Fruit fly (Drosophila melanogaster) whole organism, embryonic: ENCODE results near the gene CG6325.
A peak's percentile ranks its signal among the peaks of the same experiment; 100 is the strongest.

Experiments
- Aef1 ChIP-seq: fragments of 200-800 bp; sonication (Bioruptor generic); IDR thresholded peaks from 3 replicates; pipeline ENCODE4 v1.3.6; 2022; ENCODE audit warnings: missing biosample characterization, missing genetic modification characterization
- Antp ChIP-seq: fragments of 200-800 bp; sonication (Bioruptor generic); optimal IDR thresholded peaks from 3 replicates; lab custom pipeline; 2016; ENCODE audit warnings: missing biosample characterization, missing genetic modification characterization
- B-H1 ChIP-seq: fragments of 200-800 bp; sonication (Bioruptor generic); IDR thresholded peaks from 3 replicates; pipeline ENCODE4 v1.3.6; 2022; ENCODE audit warnings: missing biosample characterization, missing genetic modification characterization
- B-H2 ChIP-seq: fragments of 200-800 bp; sonication (Bioruptor generic); optimal IDR thresholded peaks from 2 replicates; lab custom pipeline; 2018; ENCODE audit warnings: missing biosample characterization, mild to moderate bottlenecking, missing genetic modification characterization
- BtbVII ChIP-seq: fragments of 200-800 bp; sonication (Bioruptor generic); optimal IDR thresholded peaks from 3 replicates; lab custom pipeline; 2017; ENCODE audit warnings: missing biosample characterization, mild to moderate bottlenecking, missing genetic modification characterization
- CG10147 ChIP-seq: fragments of 200-800 bp; sonication (Bioruptor generic); optimal IDR thresholded peaks from 2 replicates; lab custom pipeline; 2019; ENCODE audit warnings: missing biosample characterization, mild to moderate bottlenecking, missing genetic modification characterization, moderate library complexity
- CG10274 ChIP-seq: fragments of 200-800 bp; sonication (Bioruptor generic); optimal IDR thresholded peaks from 3 replicates; lab custom pipeline; 2017; ENCODE audit warnings: missing biosample characterization, mild to moderate bottlenecking, missing genetic modification characterization
- CG10959 ChIP-seq: fragments of 200-800 bp; sonication (Bioruptor generic); IDR thresholded peaks from 2 replicates; pipeline ENCODE4 v1.3.6; 2022; ENCODE audit warnings: missing biosample characterization, missing genetic modification characterization
- CG11696 ChIP-seq: fragments of 200-800 bp; sonication (Bioruptor generic); IDR thresholded peaks from 2 replicates; pipeline ENCODE4 v1.3.6; 2022; ENCODE audit warnings: missing biosample characterization, missing genetic modification characterization
- CG13296 ChIP-seq: fragments of 200-800 bp; sonication (Bioruptor generic); optimal IDR thresholded peaks from 3 replicates; lab custom pipeline; 2018; ENCODE audit warnings: missing biosample characterization, mild to moderate bottlenecking, missing genetic modification characterization
- CG17568 ChIP-seq: fragments of 200-800 bp; sonication (Bioruptor generic); optimal IDR thresholded peaks from 2 replicates; lab custom pipeline; 2018; ENCODE audit warnings: missing biosample characterization, mild to moderate bottlenecking, missing genetic modification characterization, moderate library complexity
- CG18599 ChIP-seq: fragments of 200-800 bp; sonication (Bioruptor generic); optimal IDR thresholded peaks from 3 replicates; lab custom pipeline; 2017; ENCODE audit warnings: missing biosample characterization, missing genetic modification characterization, mild to moderate bottlenecking, moderate library complexity, missing genetic modification reagents
- CG34376 ChIP-seq: fragments of 200-800 bp; sonication (Bioruptor generic); optimal IDR thresholded peaks from 2 replicates; lab custom pipeline; 2018; ENCODE audit warnings: missing biosample characterization, mild to moderate bottlenecking, missing genetic modification characterization
- CG3726 ChIP-seq: fragments of 200-800 bp; sonication (Bioruptor generic); IDR thresholded peaks from 3 replicates; pipeline ENCODE4, ENCODE4 v1.3.6; 2022; ENCODE audit warnings: missing biosample characterization, missing genetic modification characterization
- CG5245 ChIP-seq: fragments of 200-800 bp; sonication (Bioruptor generic); optimal IDR thresholded peaks from 3 replicates; lab custom pipeline; 2016; ENCODE audit warnings: missing biosample characterization, missing genetic modification characterization
- CG5953 ChIP-seq: fragments of 200-800 bp; sonication (Bioruptor generic); IDR thresholded peaks from 2 replicates; pipeline ENCODE4 v1.3.6; 2022; ENCODE audit warnings: missing biosample characterization, missing genetic modification characterization
- CG7372 ChIP-seq: fragments of 200-800 bp; sonication (Bioruptor generic); IDR thresholded peaks from 2 replicates; pipeline ENCODE4 v1.3.6; 2022; ENCODE audit warnings: missing biosample characterization, missing genetic modification characterization
- CG8944 ChIP-seq: fragments of 200-800 bp; sonication (Bioruptor generic); optimal IDR thresholded peaks from 3 replicates; lab custom pipeline; 2016; ENCODE audit warnings: missing biosample characterization, missing genetic modification characterization
- CG9817 ChIP-seq: fragments of 200-800 bp; sonication (Bioruptor generic); optimal IDR thresholded peaks from 2 replicates; lab custom pipeline; 2018; ENCODE audit warnings: missing biosample characterization, mild to moderate bottlenecking, missing genetic modification characterization, moderate library complexity
- CoRest ChIP-seq: fragments of 200-800 bp; sonication (Bioruptor generic); optimal IDR thresholded peaks from 3 replicates; lab custom pipeline; 2018; ENCODE audit warnings: missing biosample characterization, mild to moderate bottlenecking, missing genetic modification characterization, moderate library complexity
- Hey ChIP-seq: fragments of 200-800 bp; sonication (Bioruptor generic); optimal IDR thresholded peaks from 3 replicates; lab custom pipeline; 2018; ENCODE audit warnings: missing biosample characterization, mild to moderate bottlenecking, missing genetic modification characterization
- Hr51 ChIP-seq, 2 experiments: fragments of 200-800 bp; sonication (Bioruptor generic); optimal IDR thresholded peaks; 2 replicates in 1 of 2; 3 replicates in 1 of 2; lab custom pipeline; 2016 to 2018; ENCODE audit warnings: missing biosample characterization in 2 of 2, missing genetic modification characterization in 2 of 2, mild to moderate bottlenecking in 1 of 2, moderate library complexity in 1 of 2
- NFAT ChIP-seq: fragments of 200-800 bp; sonication (Bioruptor generic); IDR thresholded peaks from 2 replicates; pipeline ENCODE4 v1.3.6; 2022; ENCODE audit warnings: missing biosample characterization, missing genetic modification characterization
- Pdp1 ChIP-seq, 2 experiments: fragments of 200-800 bp; sonication (Bioruptor generic); optimal IDR thresholded peaks; 3 replicates each; lab custom pipeline; 2016; ENCODE audit warnings: missing biosample characterization in 2 of 2, missing genetic modification characterization in 2 of 2, mild to moderate bottlenecking in 1 of 2, moderate library complexity in 1 of 2
- Poxn ChIP-seq: fragments of 200-800 bp; sonication (Bioruptor generic); IDR thresholded peaks from 2 replicates; pipeline ENCODE4 v1.3.6; 2022; ENCODE audit warnings: missing biosample characterization, missing genetic modification characterization
- Rfx ChIP-seq: fragments of 200-800 bp; sonication (Bioruptor generic); IDR thresholded peaks from 2 replicates; pipeline ENCODE4 v1.3.6; 2022; ENCODE audit warnings: missing biosample characterization, missing genetic modification characterization
- Rx ChIP-seq: fragments of 200-800 bp; sonication (Bioruptor generic); IDR thresholded peaks from 2 replicates; pipeline ENCODE4 v1.3.6; 2022; ENCODE audit warnings: missing biosample characterization, missing genetic modification characterization
- Scr ChIP-seq: fragments of 200-800 bp; sonication (Bioruptor generic); IDR thresholded peaks from 2 replicates; pipeline ENCODE4 v1.3.6; 2022; ENCODE audit warnings: missing biosample characterization, missing genetic modification characterization; ENCODE audit not compliant: partially characterized antibody
- Xrp1 ChIP-seq: fragments of 200-800 bp; sonication (Bioruptor generic); IDR thresholded peaks from 2 replicates; pipeline ENCODE4 v1.3.6; 2022; ENCODE audit warnings: missing biosample characterization, missing genetic modification characterization
- ato ChIP-seq: fragments of 200-800 bp; sonication (Bioruptor generic); IDR thresholded peaks from 2 replicates; pipeline ENCODE4 v1.3.6; 2022; ENCODE audit warnings: missing biosample characterization, missing genetic modification characterization; ENCODE audit not compliant: partially characterized antibody
- az2 ChIP-seq: fragments of 200-800 bp; sonication (Bioruptor generic); optimal IDR thresholded peaks from 3 replicates; lab custom pipeline; 2016; ENCODE audit warnings: missing biosample characterization, missing genetic modification characterization
- bab2 ChIP-seq: fragments of 200-800 bp; sonication (Bioruptor generic); optimal IDR thresholded peaks from 2 replicates; lab custom pipeline; 2016; ENCODE audit warnings: missing biosample characterization, missing genetic modification characterization
- cg ChIP-seq: fragments of 200-800 bp; sonication (Bioruptor generic); optimal IDR thresholded peaks from 3 replicates; lab custom pipeline; 2019; ENCODE audit warnings: missing biosample characterization, mild to moderate bottlenecking, missing genetic modification characterization, moderate library complexity
- cwo ChIP-seq: fragments of 200-800 bp; sonication (Bioruptor generic); optimal IDR thresholded peaks from 3 replicates; lab custom pipeline; 2017; ENCODE audit warnings: missing biosample characterization, missing genetic modification characterization, mild to moderate bottlenecking, moderate library complexity, missing genetic modification reagents
- dpn ChIP-seq, 2 experiments: fragments of 200-800 bp; sonication (Bioruptor generic); optimal IDR thresholded peaks; 3 replicates each; lab custom pipeline; 2016; ENCODE audit warnings: missing biosample characterization in 2 of 2, missing genetic modification characterization in 2 of 2
- eve ChIP-seq, 2 experiments: fragments of >200 bp; optimal IDR thresholded peaks; 2 replicates each; lab custom pipeline; 2017; ENCODE audit warnings: missing biosample characterization in 2 of 2, missing genetic modification characterization in 2 of 2
- exex ChIP-seq: fragments of 200-800 bp; sonication (Bioruptor generic); optimal IDR thresholded peaks from 4 replicates; lab custom pipeline; 2018; ENCODE audit warnings: missing biosample characterization, mild to moderate bottlenecking, missing genetic modification characterization, moderate library complexity
- grn ChIP-seq: fragments of 200-800 bp; sonication (Bioruptor generic); optimal IDR thresholded peaks from 3 replicates; lab custom pipeline; 2017; ENCODE audit warnings: missing biosample characterization, missing genetic modification characterization
- hb ChIP-seq: fragments of 200-800 bp; sonication (Bioruptor generic); IDR thresholded peaks from 3 replicates; pipeline ENCODE4 v1.3.6; 2022; ENCODE audit warnings: missing biosample characterization, missing genetic modification characterization; ENCODE audit not compliant: partially characterized antibody
- kah ChIP-seq: fragments of 200-800 bp; sonication (Bioruptor generic); optimal IDR thresholded peaks from 2 replicates; lab custom pipeline; 2018; ENCODE audit warnings: missing biosample characterization, mild to moderate bottlenecking, missing genetic modification characterization
- lmd ChIP-seq: fragments of 200-800 bp; sonication (Bioruptor generic); IDR thresholded peaks from 2 replicates; pipeline ENCODE4 v1.3.6; 2022; ENCODE audit warnings: missing biosample characterization, missing genetic modification characterization
- mld ChIP-seq: fragments of 200-800 bp; sonication (Bioruptor generic); IDR thresholded peaks from 3 replicates; pipeline ENCODE4 v1.3.6; 2022; ENCODE audit warnings: missing biosample characterization, missing genetic modification characterization; ENCODE audit not compliant: partially characterized antibody
- pan ChIP-seq, 4 experiments: fragments of >200 bp in 3 of 4; fragments of 200-800 bp in 1 of 4; sonication (Bioruptor generic) in 1 of 4; optimal IDR thresholded peaks in 3 of 4; IDR thresholded peaks in 1 of 4; 2 replicates each; pipeline versions ENCODE4 v1.3.6 to Lab custom; 2017 to 2022; ENCODE audit warnings: missing biosample characterization in 2 of 4, missing genetic modification characterization in 2 of 4, mixed read lengths in 1 of 4
- pb ChIP-seq: fragments of 200-800 bp; sonication (Bioruptor generic); optimal IDR thresholded peaks from 3 replicates; lab custom pipeline; 2016; ENCODE audit warnings: missing biosample characterization, missing genetic modification characterization
- pita ChIP-seq: fragments of 200-800 bp; sonication (Bioruptor generic); optimal IDR thresholded peaks from 2 replicates; lab custom pipeline; 2017; ENCODE audit warnings: missing biosample characterization, mild to moderate bottlenecking, missing genetic modification characterization
- pnt ChIP-seq: fragments of 200-800 bp; sonication (Bioruptor generic); optimal IDR thresholded peaks from 3 replicates; lab custom pipeline; 2016; ENCODE audit warnings: missing biosample characterization, missing genetic modification characterization
- run ChIP-seq: fragments of 200-800 bp; sonication (Bioruptor generic); optimal IDR thresholded peaks from 3 replicates; lab custom pipeline; 2018; ENCODE audit warnings: missing biosample characterization, mild to moderate bottlenecking, missing genetic modification characterization
- salm ChIP-seq: fragments of 200-800 bp; sonication (Bioruptor generic); optimal IDR thresholded peaks from 2 replicates; lab custom pipeline; 2018; ENCODE audit warnings: missing biosample characterization, mild to moderate bottlenecking, missing genetic modification characterization
- stc ChIP-seq: fragments of 200-800 bp; sonication (Bioruptor generic); IDR thresholded peaks from 2 replicates; pipeline ENCODE4 v1.3.6; 2022; ENCODE audit warnings: missing biosample characterization, missing genetic modification characterization
- toy ChIP-seq: fragments of 200-800 bp; sonication (Bioruptor generic); IDR thresholded peaks from 2 replicates; pipeline ENCODE4 v1.3.6; 2022; ENCODE audit warnings: missing biosample characterization, missing genetic modification characterization
- ttk ChIP-seq: fragments of 200-800 bp; sonication (Bioruptor generic); IDR thresholded peaks from 2 replicates; pipeline ENCODE4 v2.1.2; 2022; ENCODE audit warnings: missing biosample characterization, missing genetic modification characterization
- yki ChIP-seq: fragments of >200 bp; optimal IDR thresholded peaks from 3 replicates; lab custom pipeline; 2018
- z ChIP-seq: fragments of 200-800 bp; sonication (Bioruptor generic); IDR thresholded peaks from 3 replicates; pipeline ENCODE4 v1.3.6; 2022; ENCODE audit warnings: missing biosample characterization, missing genetic modification characterization

Gene CG6325

DNA sequence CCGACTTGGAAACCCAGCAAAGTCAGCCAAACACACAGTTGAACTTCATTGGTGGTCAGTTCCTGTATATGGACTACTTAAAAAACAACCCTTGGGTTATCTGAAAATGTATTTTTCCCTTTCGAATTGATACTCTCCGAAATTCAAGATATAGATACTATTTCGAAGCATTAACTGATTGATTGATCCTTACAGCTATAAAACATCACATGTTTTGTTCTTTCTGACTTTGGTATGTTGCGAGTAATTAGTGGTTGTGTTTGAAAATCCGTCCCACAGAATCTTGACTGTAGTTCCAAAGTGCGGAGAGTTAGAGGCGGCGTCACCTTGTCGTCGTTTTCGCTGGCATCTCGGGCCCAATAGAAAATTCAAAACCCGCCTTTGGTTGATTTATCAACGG lies 27.1 kb downstream of the CG6325 start (continued):
- TF ChIP-seq toy (GFP tag; lab: Robert Waterston, UW), result no peak
- no peak for TF ChIP-seq BtbVII (GFP tag; lab: Kevin White, UChicago)
- no peak for TF ChIP-seq CG5953
- no peak for TF ChIP-seq yki (lab: Kevin White, UChicago)
- TF ChIP-seq z (GFP tag; lab: Robert Waterston, UW), result no peak
- peak; percentile 16 for TF ChIP-seq CoRest (tag; lab: Kevin White, UChicago)
- TF ChIP-seq dpn (GFP tag; optimal IDR thresholded peaks at IDR 0.05; lab: Kevin White, UChicago), result no peak
- no peak for TF ChIP-seq CG3726
- no peak for TF ChIP-seq lmd (GFP tag; lab: Robert Waterston, UW)
- TF ChIP-seq CG18599, result peak; percentile 55
- peak in 1 of 2 experiments; percentile 18 for TF ChIP-seq Hr51 (GFP tag; optimal IDR thresholded peaks at IDR 0.05; lab: Kevin White, UChicago)
- no peak for TF ChIP-seq ato (GFP tag; lab: Robert Waterston, UW)
- no peak for TF ChIP-seq CG10147
- no peak for TF ChIP-seq bab2 (GFP tag; lab: Kevin White, UChicago)
- no peak for TF ChIP-seq exex
- no peak for TF ChIP-seq stc
- TF ChIP-seq CG9817 (tag; lab: Kevin White, UChicago), result no peak
- TF ChIP-seq run (tag; lab: Kevin White, UChicago), result no peak
- TF ChIP-seq CG8944 (GFP tag; lab: Kevin White, UChicago), result no peak
- TF ChIP-seq Poxn (GFP tag; lab: Robert Waterston, UW), result no peak
- TF ChIP-seq Aef1 (GFP tag; lab: Robert Waterston, UW), result no peak
- no peak for TF ChIP-seq CG5245
- TF ChIP-seq CG13296 (GFP tag; lab: Kevin White, UChicago), result no peak
- TF ChIP-seq Scr, result no peak
- TF ChIP-seq kah, result no peak
- TF ChIP-seq B-H1 (GFP tag; lab: Robert Waterston, UW), result no peak
- no peak for TF ChIP-seq B-H2

DNA sequence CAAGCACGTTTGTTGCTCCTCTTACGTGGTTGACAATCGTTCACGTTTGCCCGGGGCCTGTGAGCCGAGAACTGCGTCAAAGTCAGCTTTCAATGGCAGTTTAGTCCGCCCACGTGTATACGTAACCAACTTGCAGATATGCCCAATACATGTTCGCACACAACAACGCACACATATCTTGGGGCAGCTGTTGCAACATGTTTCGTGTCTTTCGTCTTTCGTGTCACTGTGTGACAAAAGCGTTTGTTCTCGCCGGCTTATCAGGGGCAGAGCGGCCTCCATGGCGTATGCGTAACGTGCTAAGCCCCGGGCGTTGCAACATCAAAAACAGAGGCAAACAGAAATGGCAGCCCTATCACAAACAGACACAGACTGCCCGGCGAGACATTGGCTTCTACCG lies 27.7 kb downstream of the CG6325 start:
- no peak for TF ChIP-seq ttk (GFP tag; lab: Robert Waterston, UW)
- no peak for TF ChIP-seq CG34376 (GFP tag; lab: Kevin White, UChicago)
- no peak for TF ChIP-seq CG17568 (GFP tag; lab: Kevin White, UChicago)
- TF ChIP-seq cg (GFP tag; lab: Kevin White, UChicago), result peak; percentile 16
- no peak for TF ChIP-seq pita (GFP tag; lab: Kevin White, UChicago)
- TF ChIP-seq pan (optimal IDR thresholded peaks at IDR 0.05; lab: Kevin White, UChicago), result no peak
- no peak for TF ChIP-seq pan (GFP tag; optimal IDR thresholded peaks at IDR 0.05 in 1 of 2, IDR thresholded peaks at IDR 0.05 in 1 of 2)
- no peak for TF ChIP-seq mld (GFP tag; lab: Robert Waterston, UW)
- TF ChIP-seq CG10274 (GFP tag; lab: Kevin White, UChicago), result no peak
- TF ChIP-seq Pdp1 (GFP tag; optimal IDR thresholded peaks at IDR 0.05; lab: Kevin White, UChicago), result peak in 1 of 2 experiments; percentile 64
- no peak for TF ChIP-seq Antp (GFP tag; lab: Kevin White, UChicago)
- no peak for TF ChIP-seq grn (GFP tag; lab: Kevin White, UChicago)
- TF ChIP-seq Xrp1 (GFP tag; lab: Robert Waterston, UW), result no peak
- TF ChIP-seq CG11696, result no peak
- no peak for TF ChIP-seq salm
- TF ChIP-seq Rfx (GFP tag; lab: Robert Waterston, UW), result no peak
- TF ChIP-seq pb, result no peak
- TF ChIP-seq CG10959 (GFP tag; lab: Robert Waterston, UW), result no peak
- no peak for TF ChIP-seq eve (GFP tag; optimal IDR thresholded peaks at IDR 0.05; lab: Kevin White, UChicago)
- TF ChIP-seq pnt (GFP tag; lab: Kevin White, UChicago), result no peak
- peak; percentile 58 for TF ChIP-seq cwo (GFP tag; lab: Kevin White, UChicago)
- TF ChIP-seq hb, result no peak
- no peak for TF ChIP-seq NFAT (GFP tag; lab: Robert Waterston, UW)
- TF ChIP-seq CG7372 (GFP tag; lab: Robert Waterston, UW), result no peak
- TF ChIP-seq az2 (GFP tag; lab: Kevin White, UChicago), result no peak
- TF ChIP-seq Hey (tag; lab: Kevin White, UChicago), result no peak
- TF ChIP-seq Rx (GFP tag; lab: Robert Waterston, UW), result no peak
